Fruit fly (Drosophila melanogaster) whole organism, adult: ENCODE measurements around the gene O-fut2.

Experiments
- CG11617 ChIP-seq: fragments of 200-800 bp; sonication (Bioruptor generic); optimal IDR thresholded peaks from 2 replicates; lab custom pipeline; 2017; ENCODE audit warnings: mild to moderate bottlenecking, missing biosample characterization, missing genetic modification reagents, missing genetic modification characterization
- CG12768 ChIP-seq: fragments of 200-800 bp; sonication (Bioruptor generic); optimal IDR thresholded peaks from 2 replicates; lab custom pipeline; 2017; ENCODE audit warnings: missing biosample characterization, missing genetic modification characterization, mild to moderate bottlenecking, moderate library complexity, missing genetic modification reagents
- CG14711 ChIP-seq: fragments of 200-800 bp; sonication (Bioruptor generic); optimal IDR thresholded peaks from 2 replicates; lab custom pipeline; 2018; ENCODE audit warnings: missing biosample characterization, mild to moderate bottlenecking, missing genetic modification characterization, moderate library complexity
- CG1620 ChIP-seq: fragments of 200-800 bp; sonication (Bioruptor generic); optimal IDR thresholded peaks from 2 replicates; lab custom pipeline; 2016; ENCODE audit warnings: missing biosample characterization, missing genetic modification characterization
- CG33017 ChIP-seq: fragments of 200-800 bp; sonication (Bioruptor generic); optimal IDR thresholded peaks from 2 replicates; lab custom pipeline; 2018; ENCODE audit warnings: missing biosample characterization, mild to moderate bottlenecking, missing genetic modification characterization, moderate library complexity
- CG5204 ChIP-seq: fragments of 200-800 bp; sonication (Bioruptor generic); optimal IDR thresholded peaks from 2 replicates; lab custom pipeline; 2016; ENCODE audit warnings: missing biosample characterization, missing genetic modification characterization
- CG7045 ChIP-seq: fragments of 200-800 bp; sonication (Bioruptor generic); optimal IDR thresholded peaks from 2 replicates; lab custom pipeline; 2017; ENCODE audit warnings: missing biosample characterization, mild to moderate bottlenecking, missing genetic modification characterization
- CG7101 ChIP-seq: fragments of 200-800 bp; sonication (Bioruptor generic); optimal IDR thresholded peaks from 2 replicates; lab custom pipeline; 2018; ENCODE audit warnings: missing biosample characterization, mild to moderate bottlenecking, missing genetic modification characterization, moderate library complexity
- Clk ChIP-seq: fragments of 200-800 bp; sonication (Bioruptor generic); optimal IDR thresholded peaks from 2 replicates; lab custom pipeline; 2017; ENCODE audit warnings: missing biosample characterization, missing genetic modification characterization
- Crg-1 ChIP-seq: fragments of 200-800 bp; sonication (Bioruptor generic); optimal IDR thresholded peaks from 2 replicates; lab custom pipeline; 2016; ENCODE audit warnings: missing biosample characterization, missing genetic modification characterization
- Hr96 ChIP-seq: fragments of 200-800 bp; sonication (Bioruptor generic); optimal IDR thresholded peaks from 2 replicates; lab custom pipeline; 2016; ENCODE audit warnings: missing biosample characterization, missing genetic modification characterization
- Mnt ChIP-seq: fragments of 200-800 bp; sonication (Bioruptor generic); optimal IDR thresholded peaks from 2 replicates; lab custom pipeline; 2016; ENCODE audit warnings: missing biosample characterization, mild to moderate bottlenecking, missing genetic modification characterization
- bab1 ChIP-seq: fragments of 200-800 bp; sonication (Bioruptor generic); optimal IDR thresholded peaks from 3 replicates; lab custom pipeline; 2019; ENCODE audit warnings: missing biosample characterization, mild to moderate bottlenecking, missing genetic modification characterization, moderate library complexity
- cic ChIP-seq: fragments of 200-800 bp; sonication (Bioruptor generic); optimal IDR thresholded peaks from 2 replicates; lab custom pipeline; 2017; ENCODE audit warnings: missing biosample characterization, mild to moderate bottlenecking, missing genetic modification characterization, moderate library complexity
- cnc ChIP-seq, 2 experiments: fragments of >200 bp; optimal IDR thresholded peaks; 2 replicates each; lab custom pipeline; 2017
- kay ChIP-seq: fragments of 200-800 bp; sonication (Bioruptor generic); peaks from one replicate; lab custom pipeline; 2016; ENCODE audit warnings: missing biosample characterization, missing genetic modification characterization, borderline replicate concordance
- ovo ChIP-seq: fragments of 200-800 bp; sonication (Bioruptor generic); optimal IDR thresholded peaks from 2 replicates; lab custom pipeline; 2016; ENCODE audit warnings: missing biosample characterization, missing genetic modification characterization
- pad ChIP-seq: fragments of 200-800 bp; sonication (Bioruptor generic); optimal IDR thresholded peaks from 3 replicates; lab custom pipeline; 2017; ENCODE audit warnings: missing biosample characterization, missing genetic modification characterization, mild to moderate bottlenecking, moderate library complexity, missing genetic modification reagents
- tj ChIP-seq: fragments of 200-800 bp; sonication (Bioruptor generic); optimal IDR thresholded peaks from 3 replicates; lab custom pipeline; 2017; ENCODE audit warnings: missing biosample characterization, mild to moderate bottlenecking, missing genetic modification characterization, moderate library complexity
- toe ChIP-seq: fragments of 200-800 bp; sonication (Bioruptor generic); optimal IDR thresholded peaks from 2 replicates; lab custom pipeline; 2016; ENCODE audit warnings: missing biosample characterization, missing genetic modification characterization

Gene O-fut2

dm6 chrX:1472222-1472621 is 6.4 kb upstream of the O-fut2 start, which contains the start of gene CG14780:
Gene CG14780, plus strand, starts transcription at chrX:1472522.
- TF ChIP-seq CG1620 (GFP tag; lab: Kevin White, UChicago) (no peak), CG7045 (GFP tag; lab: Kevin White, UChicago) (no peak), CG11617 (GFP tag; lab: Kevin White, UChicago) (no peak), cnc (optimal IDR thresholded peaks at IDR 0.05; lab: Kevin White, UChicago) (no peak)

dm6 chrX:1470562-1470961 is 4.8 kb upstream of the O-fut2 start, which contains the start of gene pck:
Gene pck, plus strand, starts transcription at chrX:1470666.
- TF ChIP-seq bab1 (GFP tag; lab: Kevin White, UChicago) (peak; percentile 56), CG1620 (GFP tag; lab: Kevin White, UChicago) (peak; percentile 77), kay (GFP tag; lab: Kevin White, UChicago) (no peak), CG14711 (tag; lab: Kevin White, UChicago) (peak; percentile 68), Clk (GFP tag; lab: Kevin White, UChicago) (no peak), pad (peak; percentile 56), CG11617 (GFP tag; lab: Kevin White, UChicago) (peak; percentile 66), Crg-1 (GFP tag; lab: Kevin White, UChicago) (peak; percentile 57), CG5204 (no peak), ovo (GFP tag; lab: Kevin White, UChicago) (peak; percentile 78), toe (GFP tag; lab: Kevin White, UChicago) (peak; percentile 60), CG12768 (GFP tag; lab: Kevin White, UChicago) (no peak), Mnt (GFP tag; lab: Kevin White, UChicago) (peak; percentile 86), cnc (optimal IDR thresholded peaks at IDR 0.05; lab: Kevin White, UChicago) (no peak), CG33017 (tag; lab: Kevin White, UChicago) (peak; percentile 10), CG7045 (GFP tag; lab: Kevin White, UChicago) (no peak), Hr96 (GFP tag; lab: Kevin White, UChicago) (peak; percentile 81), tj (peak; percentile 36), cic (GFP tag; lab: Kevin White, UChicago) (no peak), CG7101 (tag; lab: Kevin White, UChicago) (peak; percentile 54)

dm6 chrX:1469717-1470116 is 3.9 kb upstream of the O-fut2 start, which contains the start of gene CG32808:
Gene CG32808, minus strand, starts transcription at chrX:1469817.
- TF ChIP-seq CG11617 (GFP tag; lab: Kevin White, UChicago) (no peak), Clk (GFP tag; lab: Kevin White, UChicago) (no peak), CG14711 (tag; lab: Kevin White, UChicago) (no peak), CG1620 (GFP tag; lab: Kevin White, UChicago) (no peak), CG12768 (GFP tag; lab: Kevin White, UChicago) (no peak), kay (GFP tag; lab: Kevin White, UChicago) (no peak), CG33017 (tag; lab: Kevin White, UChicago) (no peak), bab1 (GFP tag; lab: Kevin White, UChicago) (no peak), cnc (optimal IDR thresholded peaks at IDR 0.05; lab: Kevin White, UChicago) (no peak), cic (GFP tag; lab: Kevin White, UChicago) (no peak), tj (no peak)

dm6 chrX:1467382-1467592 is 1.5 kb upstream of the O-fut2 start, which contains the start of gene CG14778:
Gene CG14778, plus strand, starts transcription at chrX:1467493.
- no peak for TF ChIP-seq CG7045 (GFP tag; lab: Kevin White, UChicago)
- no peak for TF ChIP-seq CG1620 (GFP tag; lab: Kevin White, UChicago)
- TF ChIP-seq CG7101 (tag; lab: Kevin White, UChicago) = no peak
- no peak for TF ChIP-seq tj
- TF ChIP-seq CG12768 (GFP tag; lab: Kevin White, UChicago) = no peak
- TF ChIP-seq Hr96 (GFP tag; lab: Kevin White, UChicago) = no peak
- TF ChIP-seq Crg-1 (GFP tag; lab: Kevin White, UChicago) = no peak
- no peak for TF ChIP-seq bab1 (GFP tag; lab: Kevin White, UChicago)
- TF ChIP-seq CG11617 (GFP tag; lab: Kevin White, UChicago) = no peak
- no peak for TF ChIP-seq toe (GFP tag; lab: Kevin White, UChicago)
- no peak for TF ChIP-seq Mnt (GFP tag; lab: Kevin White, UChicago)
- TF ChIP-seq cic (GFP tag; lab: Kevin White, UChicago) = no peak
- no peak for TF ChIP-seq Clk (GFP tag; lab: Kevin White, UChicago)

- peak; percentile 89 for TF ChIP-seq Mnt (GFP tag; lab: Kevin White, UChicago)
- no peak for TF ChIP-seq CG33017 (tag; lab: Kevin White, UChicago)
- peak; percentile 6 for TF ChIP-seq bab1 (GFP tag; lab: Kevin White, UChicago)
- peak; percentile 94 for TF ChIP-seq tj
- peak; percentile 10 for TF ChIP-seq CG7101 (tag; lab: Kevin White, UChicago)
- TF ChIP-seq Hr96 (GFP tag; lab: Kevin White, UChicago) = peak; percentile 52
- no peak for TF ChIP-seq CG14711 (tag; lab: Kevin White, UChicago)
- TF ChIP-seq CG12768 (GFP tag; lab: Kevin White, UChicago) = peak; percentile 17
- no peak for TF ChIP-seq CG1620 (GFP tag; lab: Kevin White, UChicago)
- TF ChIP-seq CG5204 = no peak
- TF ChIP-seq cic (GFP tag; lab: Kevin White, UChicago) = peak; percentile 99
- TF ChIP-seq Crg-1 (GFP tag; lab: Kevin White, UChicago) = no peak
- peak; percentile 25 for TF ChIP-seq CG11617 (GFP tag; lab: Kevin White, UChicago)
- TF ChIP-seq Clk (GFP tag; lab: Kevin White, UChicago) = no peak
- peak; percentile 65 to 93 for TF ChIP-seq cnc (optimal IDR thresholded peaks at IDR 0.05; lab: Kevin White, UChicago)
- TF ChIP-seq CG7045 (GFP tag; lab: Kevin White, UChicago) = no peak
- peak; percentile 73 for TF ChIP-seq pad
- TF ChIP-seq toe (GFP tag; lab: Kevin White, UChicago) = no peak
- peak; percentile 68 for TF ChIP-seq ovo (GFP tag; lab: Kevin White, UChicago)
- no peak for TF ChIP-seq kay (GFP tag; lab: Kevin White, UChicago)
These were observed 947 bp upstream of the O-fut2 start for dm6 chrX:1466505-1467381.
